Worm (Caenorhabditis elegans): ENCODE results near the gene F02C12.3.

Gene F02C12.3

DNA sequence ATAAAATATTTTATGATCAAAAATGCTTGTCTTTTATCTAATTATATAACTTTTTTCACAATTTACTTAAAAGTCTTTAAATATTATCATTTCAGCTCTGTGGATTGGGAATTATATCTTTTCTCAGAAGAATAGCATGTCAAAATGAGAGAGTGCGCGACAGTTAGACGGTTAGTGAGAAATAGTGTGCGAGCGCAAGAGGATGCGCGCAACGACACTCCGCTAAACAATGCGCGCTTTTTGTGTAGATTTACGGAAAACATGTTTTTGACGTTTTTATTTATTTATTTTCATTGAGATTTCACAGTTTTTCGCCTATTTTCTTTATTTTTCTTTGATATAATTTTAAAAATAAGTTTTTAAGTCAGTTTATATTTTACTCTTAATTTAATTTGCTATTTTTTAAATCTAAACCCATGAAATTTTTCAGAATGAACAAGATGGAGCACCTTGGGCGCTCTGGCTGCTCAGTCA, at the start of gene F02C12.3:
TSS of gene F02C12.3 (plus strand) at position 424 of the 474 bp plus-strand sequence.
- TF ChIP-seq him-1 (tag; optimal IDR thresholded peaks at IDR 0.05) (no peak), dao-5 (tag; optimal IDR thresholded peaks at IDR 0.05) (no peak), W03F9.2 (tag; optimal IDR thresholded peaks at IDR 0.05) (peak; percentile 52)

ce11 chrX:13347251-13347650, 49.5 kb upstream of the F02C12.3 start:
- TF ChIP-seq dao-5 (tag; optimal IDR thresholded peaks at IDR 0.05) (no peak), W03F9.2 (tag; optimal IDR thresholded peaks at IDR 0.05) (no peak), him-1 (tag; optimal IDR thresholded peaks at IDR 0.05) (no peak)

DNA sequence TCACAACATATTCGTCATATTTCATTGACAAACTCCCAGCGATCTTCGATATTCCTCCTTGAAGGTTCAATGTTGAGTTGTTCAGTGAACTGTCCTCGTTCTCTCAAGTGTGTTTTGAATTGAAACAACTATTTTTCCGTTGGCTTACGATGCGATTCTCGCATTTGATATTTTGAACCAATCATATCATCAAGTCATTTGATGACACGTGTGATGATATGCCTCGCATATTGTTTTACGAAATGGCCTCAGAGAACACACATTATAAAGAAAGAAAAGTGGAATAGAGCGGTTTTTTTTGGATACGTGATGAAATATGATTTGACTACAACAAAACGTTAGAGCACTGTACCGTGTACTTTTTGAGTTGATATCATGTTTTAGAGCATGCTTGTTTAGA, 48.4 kb upstream of the F02C12.3 start:
- no peak for TF ChIP-seq him-1 (tag; optimal IDR thresholded peaks at IDR 0.05)
- TF ChIP-seq W03F9.2 (tag; optimal IDR thresholded peaks at IDR 0.05) = peak; percentile 48

DNA sequence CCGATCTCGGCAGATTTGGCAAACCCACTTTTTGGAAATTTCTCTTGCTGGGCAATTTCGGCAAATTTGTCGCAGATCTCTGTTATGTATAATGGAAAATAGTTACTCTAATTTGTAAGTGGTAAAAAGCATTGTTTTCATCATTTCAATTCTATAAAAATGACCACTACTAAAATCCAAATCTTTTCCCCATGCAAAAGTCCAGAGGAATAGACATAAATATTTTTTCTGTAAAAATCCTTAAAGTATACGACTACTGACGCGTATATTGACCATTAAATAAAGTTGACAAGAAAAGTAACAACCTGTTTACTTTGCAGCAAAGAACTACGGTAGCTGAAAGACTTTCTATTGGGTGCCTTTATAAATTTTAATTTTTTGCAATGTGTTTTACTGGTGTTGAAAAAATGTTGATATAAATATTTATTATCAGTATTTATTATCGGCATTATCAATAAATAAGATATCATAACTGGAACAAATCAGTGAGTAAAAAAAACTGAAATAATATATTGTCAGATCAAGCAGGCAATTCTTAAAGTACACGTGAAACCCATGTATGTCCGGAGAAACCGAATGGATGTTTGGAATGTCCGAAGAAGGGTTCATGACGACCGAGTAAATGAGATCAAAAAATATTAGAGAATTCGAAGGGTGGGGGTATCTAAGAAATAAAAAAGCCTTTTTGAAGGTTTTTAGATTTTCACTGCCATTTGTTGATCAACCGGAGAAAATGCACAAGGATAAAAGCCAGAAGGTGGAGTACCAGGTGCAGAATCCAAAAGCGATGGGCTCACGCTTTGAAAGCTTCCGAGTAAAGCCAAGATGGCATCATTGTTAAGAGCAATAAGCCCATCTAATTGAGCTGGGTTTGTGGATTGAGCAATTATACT, 47.3 kb upstream of the F02C12.3 start:
- TF ChIP-seq W03F9.2 (tag; optimal IDR thresholded peaks at IDR 0.05) (no peak), dao-5 (tag; optimal IDR thresholded peaks at IDR 0.05) (no peak), him-1 (tag; optimal IDR thresholded peaks at IDR 0.05) (no peak)

ce11 chrX:13350123-13350798, 46.5 kb upstream of the F02C12.3 start:
- TF ChIP-seq him-1 (tag; optimal IDR thresholded peaks at IDR 0.05) (no peak), dao-5 (tag; optimal IDR thresholded peaks at IDR 0.05) (no peak), W03F9.2 (tag; optimal IDR thresholded peaks at IDR 0.05) (no peak)

DNA sequence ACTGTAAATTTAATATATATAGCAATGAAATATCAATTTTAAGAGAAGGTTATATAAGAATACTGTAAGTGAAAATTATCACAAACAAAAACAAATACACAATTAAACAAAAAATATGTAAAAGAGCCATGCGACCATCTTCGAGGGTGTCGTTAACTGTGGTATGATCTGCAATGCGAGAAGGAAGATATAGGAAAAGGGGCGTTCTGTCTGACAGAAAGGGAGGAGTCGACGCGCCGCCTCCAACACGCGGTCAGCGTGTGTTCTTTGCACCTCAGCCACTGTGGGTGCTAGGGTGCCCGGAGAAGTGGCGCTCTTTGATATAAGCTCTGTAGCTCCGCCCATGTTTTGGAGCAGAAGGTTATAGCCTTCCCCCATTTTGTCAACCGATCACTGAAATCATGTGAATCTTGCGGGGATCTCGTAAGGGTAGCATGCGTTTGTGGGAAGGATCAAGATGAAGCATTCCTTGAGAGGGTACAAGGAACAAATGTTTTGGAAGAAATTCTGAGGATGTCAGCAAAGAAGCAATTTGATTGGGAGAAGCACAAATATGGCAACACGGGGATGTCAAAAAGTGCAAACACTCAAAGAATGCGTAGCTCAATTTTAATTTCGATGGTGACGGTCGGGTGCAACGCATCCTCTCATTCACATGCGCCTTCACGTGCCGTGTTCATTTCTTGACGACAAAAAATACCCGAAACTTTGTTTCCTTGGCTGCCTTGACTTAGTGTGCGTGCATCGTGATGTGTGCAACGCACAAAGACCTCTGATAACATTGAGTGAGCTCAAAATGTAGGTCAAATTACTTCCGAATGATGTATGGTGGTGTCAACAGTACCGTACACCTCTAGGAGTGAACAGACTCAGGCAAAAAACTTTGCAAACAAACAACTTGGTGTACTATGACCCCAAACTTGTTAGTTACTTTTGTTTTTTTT, 45.7 kb upstream of the F02C12.3 start, which contains the start of gene mxl-3:
TSS of gene mxl-3 (minus strand) at position 1 of the 944 bp plus-strand sequence.
- TF ChIP-seq him-1 (tag; optimal IDR thresholded peaks at IDR 0.05) (no peak), W03F9.2 (tag; optimal IDR thresholded peaks at IDR 0.05) (no peak), dao-5 (tag; optimal IDR thresholded peaks at IDR 0.05) (no peak)

- TF ChIP-seq W03F9.2 (tag; optimal IDR thresholded peaks at IDR 0.05) = no peak
- TF ChIP-seq him-1 (tag; optimal IDR thresholded peaks at IDR 0.05) = no peak
- no peak for TF ChIP-seq dao-5 (tag; optimal IDR thresholded peaks at IDR 0.05)
Measured at ce11 chrX:13352164-13352563, 44.6 kb upstream of the F02C12.3 start.

DNA sequence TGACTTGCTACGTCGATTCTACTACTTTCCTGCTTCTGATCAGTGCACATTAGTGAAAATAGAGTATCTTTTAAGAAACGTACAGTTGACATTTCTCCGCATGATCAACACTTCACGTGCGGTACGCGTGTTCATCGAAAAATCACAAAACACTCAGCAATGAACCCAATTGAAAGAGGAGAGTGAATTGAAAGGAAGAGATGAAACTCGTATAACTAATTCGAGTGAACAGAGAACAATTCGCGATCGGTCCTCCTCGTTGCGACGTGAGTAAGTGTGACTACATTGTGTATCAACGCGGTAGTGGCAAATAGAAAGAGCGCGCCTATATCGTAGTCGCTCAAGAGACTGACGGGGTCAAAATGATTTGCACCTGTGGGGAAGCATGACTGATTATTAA, 43.2 kb upstream of the F02C12.3 start:
- TF ChIP-seq dao-5 (tag; optimal IDR thresholded peaks at IDR 0.05) (no peak), him-1 (tag; optimal IDR thresholded peaks at IDR 0.05) (no peak), W03F9.2 (tag; optimal IDR thresholded peaks at IDR 0.05) (no peak)

DNA sequence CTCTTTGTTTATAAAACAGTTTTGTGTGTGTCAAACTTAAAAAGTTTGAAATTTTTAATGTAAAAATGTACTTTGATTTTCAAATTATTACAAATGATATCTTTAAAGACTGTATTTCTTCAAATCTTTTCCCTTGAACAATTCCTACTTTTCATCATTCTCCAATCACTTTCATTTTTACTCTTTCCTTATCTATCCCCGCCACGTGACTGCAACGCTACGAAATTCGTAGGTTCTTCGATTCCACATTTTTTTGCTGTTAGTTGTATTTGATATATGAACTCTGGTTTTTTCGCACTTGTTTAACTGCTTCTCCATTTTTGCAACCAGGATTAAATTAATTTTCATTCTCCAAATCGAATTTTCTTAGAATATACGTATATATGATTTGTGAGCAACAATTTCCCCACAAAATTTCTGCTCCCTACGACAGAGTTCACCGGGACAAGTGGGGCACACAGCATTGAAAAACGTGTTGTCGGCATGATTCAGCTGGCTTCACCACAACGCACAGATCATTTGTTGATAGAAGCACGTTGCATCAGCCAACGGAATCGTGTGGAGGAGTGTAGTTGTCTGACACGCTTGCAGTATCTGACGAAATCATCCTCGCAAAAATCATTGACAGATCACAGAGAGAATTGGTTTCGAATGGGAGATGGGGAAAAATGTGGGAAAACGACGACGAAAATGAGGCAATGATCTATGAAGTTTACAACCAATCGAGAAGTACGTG, 41.9 kb upstream of the F02C12.3 start:
- TF ChIP-seq W03F9.2 (tag; optimal IDR thresholded peaks at IDR 0.05) (no peak), him-1 (tag; optimal IDR thresholded peaks at IDR 0.05) (no peak), dao-5 (tag; optimal IDR thresholded peaks at IDR 0.05) (no peak)

DNA sequence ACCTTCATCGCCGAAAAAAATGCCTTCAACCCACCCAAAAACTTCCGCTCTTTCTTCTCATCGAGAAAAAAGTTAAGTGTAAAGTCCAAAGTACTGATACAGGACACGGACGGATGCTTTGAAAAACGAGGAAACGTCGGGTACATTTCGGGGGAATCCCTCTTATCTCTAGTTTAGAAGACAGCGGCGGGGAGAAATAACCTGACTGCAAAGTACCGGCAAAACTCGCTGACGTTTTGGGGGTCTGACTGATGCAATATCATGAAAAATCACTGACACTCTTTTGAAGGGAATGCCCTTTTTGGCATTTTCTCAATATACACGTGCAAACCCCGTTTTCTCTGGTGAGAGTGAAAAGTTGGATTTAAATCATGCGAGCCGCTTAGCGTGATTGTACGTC, 40.3 kb upstream of the F02C12.3 start:
- no peak for TF ChIP-seq dao-5 (tag; optimal IDR thresholded peaks at IDR 0.05)
- peak; percentile 1 for TF ChIP-seq W03F9.2 (tag; optimal IDR thresholded peaks at IDR 0.05)

ce11 chrX:13357673-13358072, 39.1 kb upstream of the F02C12.3 start:
- no peak for TF ChIP-seq him-1 (tag; optimal IDR thresholded peaks at IDR 0.05)
- TF ChIP-seq W03F9.2 (tag; optimal IDR thresholded peaks at IDR 0.05) = no peak
- TF ChIP-seq dao-5 (tag; optimal IDR thresholded peaks at IDR 0.05) = no peak

- TF ChIP-seq him-1 (tag; optimal IDR thresholded peaks at IDR 0.05) = no peak
- TF ChIP-seq W03F9.2 (tag; optimal IDR thresholded peaks at IDR 0.05) = no peak
- no peak for TF ChIP-seq dao-5 (tag; optimal IDR thresholded peaks at IDR 0.05)
Measured at ce11 chrX:13358573-13358972, 38.2 kb upstream of the F02C12.3 start.

ce11 chrX:13359800-13360199, 37.0 kb upstream of the F02C12.3 start:
- TF ChIP-seq W03F9.2 (tag; optimal IDR thresholded peaks at IDR 0.05) (no peak), dao-5 (tag; optimal IDR thresholded peaks at IDR 0.05) (no peak), him-1 (tag; optimal IDR thresholded peaks at IDR 0.05) (no peak)
